Worm (Caenorhabditis elegans) whole organism, early embryonic: ENCODE results near the gene pfkb-1.2.

Experiments
- B0310.2 ChIP-seq: sonication (generic microtip); optimal IDR thresholded peaks from 2 replicates; lab custom pipeline; 2016; ENCODE audit warnings: mild to moderate bottlenecking, missing genetic modification characterization, missing compliant biosample characterization
- F13C5.2 ChIP-seq: sonication (generic microtip); optimal IDR thresholded peaks from 2 replicates; lab custom pipeline; 2017; ENCODE audit warnings: mild to moderate bottlenecking, missing genetic modification characterization, inconsistent platforms, missing compliant biosample characterization
- aly-1 ChIP-seq: sonication (generic microtip); optimal IDR thresholded peaks from 2 replicates; lab custom pipeline; 2016; ENCODE audit warnings: missing genetic modification characterization, missing compliant biosample characterization
- ama-1 ChIP-seq: fragments of 150-350 bp; optimal IDR thresholded peaks from 2 replicates; lab custom pipeline; 2014
- ceh-13 ChIP-seq: fragments of 200-800 bp; sonication (Bioruptor generic); optimal IDR thresholded peaks from 2 replicates; lab custom pipeline; 2018; ENCODE audit warnings: mild to moderate bottlenecking, missing genetic modification characterization, missing compliant biosample characterization
- ceh-36 ChIP-seq: sonication (generic microtip); optimal IDR thresholded peaks from 2 replicates; lab custom pipeline; 2016; ENCODE audit warnings: missing genetic modification characterization, inconsistent platforms, missing compliant biosample characterization
- ets-7 ChIP-seq: sonication (generic microtip); optimal IDR thresholded peaks from 2 replicates; lab custom pipeline; 2016; ENCODE audit warnings: missing genotype, missing genetic modification characterization, missing compliant biosample characterization
- flt-1 ChIP-seq: fragments of 200-800 bp; sonication (Bioruptor generic); IDR thresholded peaks from 2 replicates; pipeline ENCODE4 v1.3.6; 2022; ENCODE audit warnings: missing genetic modification characterization, missing compliant biosample characterization
- hmbx-1 ChIP-seq: sonication (generic microtip); optimal IDR thresholded peaks from 2 replicates; lab custom pipeline; 2016; ENCODE audit warnings: mild to moderate bottlenecking, missing genetic modification characterization, missing compliant biosample characterization
- pes-1 ChIP-seq: fragments of 200-800 bp; sonication (Bioruptor generic); IDR thresholded peaks from 2 replicates; pipeline ENCODE4 v1.3.6; 2022; ENCODE audit warnings: missing genetic modification reagents, missing genetic modification characterization, missing compliant biosample characterization
- scrt-1 ChIP-seq: fragments of 200-800 bp; sonication (Bioruptor generic); IDR thresholded peaks from 2 replicates; pipeline ENCODE4 v1.3.6; 2022; ENCODE audit warnings: missing genetic modification characterization, missing compliant biosample characterization
- sea-1 ChIP-seq: fragments of 200-800 bp; sonication (Bioruptor generic); conservative IDR thresholded peaks from 2 replicates; pipeline ENCODE4 v1.3.6; 2022; ENCODE audit warnings: missing genetic modification characterization, missing compliant biosample characterization
- tbx-11 ChIP-seq: fragments of 200-800 bp; sonication (Bioruptor generic); IDR thresholded peaks from 2 replicates; pipeline ENCODE4 v1.3.6; 2022; ENCODE audit warnings: missing genetic modification characterization, missing compliant biosample characterization
- tbx-37 ChIP-seq: fragments of 200-800 bp; sonication (Bioruptor generic); conservative IDR thresholded peaks from 2 replicates; pipeline ENCODE4 v1.3.6; 2022; ENCODE audit warnings: missing genetic modification reagents, missing genetic modification characterization, missing compliant biosample characterization

DNA sequence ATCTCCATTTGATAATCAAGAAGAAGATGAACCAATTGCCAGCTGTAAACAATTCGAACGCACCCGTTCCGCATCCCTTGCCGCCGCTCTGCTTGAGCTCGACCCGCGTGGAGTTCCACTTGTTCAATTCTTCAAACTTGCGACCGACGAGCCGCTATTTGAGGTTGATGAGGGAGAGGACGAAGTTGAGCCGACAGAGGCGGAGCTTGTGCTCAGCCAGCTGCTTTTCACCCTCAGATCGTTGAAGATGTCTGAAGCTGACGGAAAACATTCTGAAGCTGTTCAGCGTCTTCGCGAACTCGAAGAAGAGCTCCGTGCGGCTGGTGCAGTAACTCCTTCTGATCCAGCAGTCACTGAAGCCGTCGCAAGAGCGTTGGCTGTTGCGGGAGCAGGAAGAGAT is 44.1 kb downstream of the pfkb-1.2 start:
- no peak for TF ChIP-seq ama-1 (lab: Kevin White, UChicago)
- no peak for TF ChIP-seq tbx-11 (GFP tag; lab: Robert Waterston, UW)
- TF ChIP-seq pes-1, result no peak
- TF ChIP-seq aly-1, result no peak
- no peak for TF ChIP-seq ets-7 (tag; lab: Kevin White, UChicago)
- no peak for TF ChIP-seq sea-1 (GFP tag; lab: Robert Waterston, UW)
- TF ChIP-seq ceh-36 (tag; lab: Kevin White, UChicago), result no peak
- TF ChIP-seq ceh-13, result no peak
- TF ChIP-seq tbx-37 (GFP tag; lab: Robert Waterston, UW), result no peak
- TF ChIP-seq flt-1, result no peak
- no peak for TF ChIP-seq B0310.2
- TF ChIP-seq hmbx-1 (tag; lab: Kevin White, UChicago), result no peak
- no peak for TF ChIP-seq F13C5.2 (tag; lab: Kevin White, UChicago)
- no peak for TF ChIP-seq scrt-1 (GFP tag; lab: Robert Waterston, UW)
